Worm (Caenorhabditis elegans): ENCODE results near the gene C49C8.3.

Gene C49C8.3

DNA sequence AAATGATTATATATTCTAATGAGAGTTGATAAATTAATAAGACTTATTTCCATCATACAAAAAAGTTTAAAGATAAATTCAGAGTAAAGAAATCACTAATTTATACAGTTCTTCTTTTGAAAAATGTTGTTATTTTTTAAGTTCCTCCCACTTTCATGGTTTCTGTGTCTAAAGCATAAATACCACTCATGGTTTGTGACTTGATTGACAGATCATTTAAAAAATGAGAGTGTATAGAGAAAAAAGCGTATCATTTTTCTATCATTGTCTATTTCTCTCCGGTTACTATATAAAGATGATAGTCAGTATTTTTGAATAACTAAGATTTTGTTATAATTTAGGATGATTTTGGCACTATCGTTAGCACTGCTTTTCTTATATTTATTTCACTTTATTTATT is 29.9 kb upstream of the C49C8.3 start, which contains the start of gene cyp-33E3:
TSS of gene cyp-33E3 (plus strand) at position 316 of the 400 bp plus-strand sequence.
- no peak for TF ChIP-seq med-1 (GFP tag; optimal IDR thresholded peaks at IDR 0.05; ENCODE audit: insufficient read depth)
- TF ChIP-seq flt-1 (GFP tag; IDR thresholded peaks at IDR 0.05) = no peak
- TF ChIP-seq klf-2 (GFP tag; conservative IDR thresholded peaks at IDR 0.05) = no peak
- no peak for TF ChIP-seq cog-1 (tag; optimal IDR thresholded peaks at IDR 0.05)

- no peak for TF ChIP-seq flt-1 (GFP tag; IDR thresholded peaks at IDR 0.05)
- TF ChIP-seq ref-1 (GFP tag; conservative IDR thresholded peaks at IDR 0.05) = no peak
- TF ChIP-seq T22C8.4 (GFP tag; IDR thresholded peaks at IDR 0.05) = no peak
- TF ChIP-seq ztf-29 (GFP tag; IDR thresholded peaks at IDR 0.05) = no peak
- no peak for TF ChIP-seq med-1 (GFP tag; optimal IDR thresholded peaks at IDR 0.05; ENCODE audit: insufficient read depth)
- TF ChIP-seq ztf-23 (GFP tag; IDR thresholded peaks at IDR 0.05) = no peak
- no peak for TF ChIP-seq klf-2 (GFP tag; conservative IDR thresholded peaks at IDR 0.05)
- no peak for TF ChIP-seq cog-1 (tag; optimal IDR thresholded peaks at IDR 0.05)
- no peak for TF ChIP-seq tab-1 (GFP tag; IDR thresholded peaks at IDR 0.05)
Observed at ce11 chrIV:8615314-8615713, 29.2 kb upstream of the C49C8.3 start.

DNA sequence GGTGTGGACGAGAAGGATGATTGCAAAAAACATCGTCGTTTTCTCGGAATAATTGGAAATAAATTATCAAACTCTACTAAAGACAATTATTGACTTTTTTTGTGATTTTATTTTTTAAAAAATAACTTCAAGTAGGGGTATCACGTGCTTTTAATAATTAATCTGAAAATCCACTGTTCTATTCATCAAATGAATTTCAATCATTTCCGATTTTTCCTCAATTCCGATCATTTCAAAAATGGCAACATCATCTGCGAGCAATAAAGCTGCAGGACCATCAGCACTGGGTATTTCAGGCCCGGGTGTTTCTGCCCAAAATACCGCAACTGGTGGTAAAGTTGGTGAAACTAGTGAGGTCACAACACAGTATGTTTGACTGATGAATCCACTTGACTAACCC is 27.5 kb upstream of the C49C8.3 start, which contains the start of the genes F42A9.7 and F42A9.3:
TSS of gene F42A9.7 (minus strand) at position 101 of the 400 bp plus-strand sequence.
TSS of gene F42A9.3 (plus strand) at position 214 of the 400 bp plus-strand sequence.
- TF ChIP-seq T22C8.4 (GFP tag; IDR thresholded peaks at IDR 0.05) (no peak), tab-1 (GFP tag; IDR thresholded peaks at IDR 0.05) (no peak), ztf-29 (GFP tag; IDR thresholded peaks at IDR 0.05) (no peak), klf-2 (GFP tag; conservative IDR thresholded peaks at IDR 0.05) (no peak), ztf-23 (GFP tag; IDR thresholded peaks at IDR 0.05) (no peak), ref-1 (GFP tag; conservative IDR thresholded peaks at IDR 0.05) (no peak), cog-1 (tag; optimal IDR thresholded peaks at IDR 0.05) (no peak), flt-1 (GFP tag; IDR thresholded peaks at IDR 0.05) (no peak), med-1 (GFP tag; optimal IDR thresholded peaks at IDR 0.05; ENCODE audit: insufficient read depth) (no peak)

DNA sequence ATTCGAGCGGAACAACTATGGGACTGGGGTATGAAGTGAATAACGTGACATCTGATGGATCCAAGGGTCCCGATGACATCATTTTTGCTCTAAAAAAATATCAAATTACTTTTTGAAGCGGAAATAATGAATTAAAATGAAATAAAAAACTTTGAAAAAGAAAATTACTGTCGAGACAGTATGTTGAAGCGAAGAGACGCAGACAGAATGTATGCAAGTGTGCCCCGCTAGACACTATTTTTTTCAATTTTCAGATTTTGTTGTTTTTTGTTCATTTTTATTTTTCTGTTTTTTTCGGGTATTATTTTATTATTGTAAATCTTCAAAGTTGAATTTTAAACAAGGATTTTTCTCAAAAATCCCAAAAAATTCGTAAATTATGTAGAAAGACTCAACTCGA is 25.8 kb upstream of the C49C8.3 start, which contains the start of gene F42A9.8:
TSS of gene F42A9.8 (minus strand) at position 88 of the 400 bp plus-strand sequence.
- no peak for TF ChIP-seq ztf-23 (GFP tag; IDR thresholded peaks at IDR 0.05)
- TF ChIP-seq med-1 (GFP tag; optimal IDR thresholded peaks at IDR 0.05; ENCODE audit: insufficient read depth) = no peak
- TF ChIP-seq flt-1 (GFP tag; IDR thresholded peaks at IDR 0.05) = no peak
- TF ChIP-seq cog-1 (tag; optimal IDR thresholded peaks at IDR 0.05) = no peak
- no peak for TF ChIP-seq klf-2 (GFP tag; conservative IDR thresholded peaks at IDR 0.05)
- no peak for TF ChIP-seq T22C8.4 (GFP tag; IDR thresholded peaks at IDR 0.05)
- TF ChIP-seq tab-1 (GFP tag; IDR thresholded peaks at IDR 0.05) = no peak
- no peak for TF ChIP-seq ztf-29 (GFP tag; IDR thresholded peaks at IDR 0.05)
- TF ChIP-seq ref-1 (GFP tag; conservative IDR thresholded peaks at IDR 0.05) = no peak

DNA sequence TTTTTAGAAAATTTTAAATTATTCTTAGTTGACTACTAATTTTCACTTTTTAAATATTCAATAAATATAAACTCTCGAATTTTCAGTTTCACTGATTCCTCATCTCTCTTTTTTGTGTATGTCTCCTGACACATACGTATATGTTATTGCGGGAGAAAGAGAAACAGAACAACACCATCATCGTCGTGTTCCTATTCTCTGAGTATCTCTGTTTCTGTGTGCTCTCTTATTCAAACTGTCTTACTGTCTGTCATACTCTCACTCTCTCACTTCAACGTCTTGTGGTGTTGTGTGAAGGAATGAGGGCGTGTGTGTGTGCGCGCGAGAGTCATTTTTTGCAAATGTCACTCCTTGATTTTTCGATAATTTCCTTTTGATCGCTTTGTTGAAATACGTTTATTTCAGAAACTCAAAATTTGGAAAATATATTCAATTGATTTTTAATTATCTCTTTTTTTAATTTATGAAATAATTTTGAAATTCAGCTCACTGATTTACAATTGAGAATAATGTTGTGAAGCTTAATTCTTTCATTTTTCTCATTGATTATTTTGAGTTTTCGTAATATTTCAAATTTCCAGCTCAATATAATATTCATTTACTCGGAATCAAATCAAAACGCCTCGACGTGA is 24.3 kb upstream of the C49C8.3 start, which contains the start of gene lin-49:
TSS of gene lin-49 (plus strand) at position 582 of the 632 bp plus-strand sequence.
- TF ChIP-seq flt-1 (GFP tag; IDR thresholded peaks at IDR 0.05) = no peak
- TF ChIP-seq cog-1 (tag; optimal IDR thresholded peaks at IDR 0.05) = peak; percentile 43

- TF ChIP-seq ref-1 (GFP tag; conservative IDR thresholded peaks at IDR 0.05) = no peak
- TF ChIP-seq ztf-23 (GFP tag; IDR thresholded peaks at IDR 0.05) = no peak
- TF ChIP-seq med-1 (GFP tag; optimal IDR thresholded peaks at IDR 0.05; ENCODE audit: insufficient read depth) = no peak
- no peak for TF ChIP-seq flt-1 (GFP tag; IDR thresholded peaks at IDR 0.05)
- TF ChIP-seq T22C8.4 (GFP tag; IDR thresholded peaks at IDR 0.05) = no peak
- no peak for TF ChIP-seq klf-2 (GFP tag; conservative IDR thresholded peaks at IDR 0.05)
Observed at ce11 chrIV:8625730-8626129, 18.8 kb upstream of the C49C8.3 start.

DNA sequence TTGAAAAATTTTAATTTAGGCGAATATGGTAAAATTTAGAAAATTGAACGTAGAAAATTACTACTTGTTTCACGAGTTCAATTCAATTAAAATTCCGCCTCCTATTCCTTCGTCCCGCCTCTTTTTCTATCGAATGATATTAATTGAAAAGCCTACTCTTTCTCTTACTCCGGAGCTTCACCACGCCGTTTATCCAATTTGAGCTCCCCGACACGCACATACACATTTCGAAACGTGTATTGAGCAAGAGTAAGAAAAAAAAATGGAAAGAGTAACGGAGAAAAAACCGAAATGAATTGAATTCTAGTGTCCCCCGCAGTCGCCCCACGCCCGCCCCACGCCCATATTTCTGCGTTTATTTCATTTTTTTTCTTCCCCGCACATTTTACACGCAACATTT is 18.2 kb upstream of the C49C8.3 start:
- TF ChIP-seq flt-1 (GFP tag; IDR thresholded peaks at IDR 0.05) (no peak), ztf-23 (GFP tag; IDR thresholded peaks at IDR 0.05) (no peak), ref-1 (GFP tag; conservative IDR thresholded peaks at IDR 0.05) (no peak), med-1 (GFP tag; optimal IDR thresholded peaks at IDR 0.05; ENCODE audit: insufficient read depth) (no peak), T22C8.4 (GFP tag; IDR thresholded peaks at IDR 0.05) (no peak), tab-1 (GFP tag; IDR thresholded peaks at IDR 0.05) (no peak), klf-2 (GFP tag; conservative IDR thresholded peaks at IDR 0.05) (no peak), ztf-29 (GFP tag; IDR thresholded peaks at IDR 0.05) (no peak), cog-1 (tag; optimal IDR thresholded peaks at IDR 0.05) (no peak)

- TF ChIP-seq T22C8.4 (GFP tag; IDR thresholded peaks at IDR 0.05) (no peak), ztf-29 (GFP tag; IDR thresholded peaks at IDR 0.05) (no peak), flt-1 (GFP tag; IDR thresholded peaks at IDR 0.05) (no peak), ztf-23 (GFP tag; IDR thresholded peaks at IDR 0.05) (no peak), tab-1 (GFP tag; IDR thresholded peaks at IDR 0.05) (no peak), med-1 (GFP tag; optimal IDR thresholded peaks at IDR 0.05; ENCODE audit: insufficient read depth) (no peak), cog-1 (tag; optimal IDR thresholded peaks at IDR 0.05) (no peak), klf-2 (GFP tag; conservative IDR thresholded peaks at IDR 0.05) (no peak), ref-1 (GFP tag; conservative IDR thresholded peaks at IDR 0.05) (no peak)
Observed at ce11 chrIV:8627328-8627727, 17.2 kb upstream of the C49C8.3 start, which contains the start of gene F42A9.11. Gene F42A9.11, plus strand, starts transcription at chrIV:8627637.

- TF ChIP-seq ztf-23 (GFP tag; IDR thresholded peaks at IDR 0.05) (no peak), T22C8.4 (GFP tag; IDR thresholded peaks at IDR 0.05) (no peak), flt-1 (GFP tag; IDR thresholded peaks at IDR 0.05) (no peak), cog-1 (tag; optimal IDR thresholded peaks at IDR 0.05) (no peak), ztf-29 (GFP tag; IDR thresholded peaks at IDR 0.05) (no peak), tab-1 (GFP tag; IDR thresholded peaks at IDR 0.05) (no peak), med-1 (GFP tag; optimal IDR thresholded peaks at IDR 0.05; ENCODE audit: insufficient read depth) (no peak), ref-1 (GFP tag; conservative IDR thresholded peaks at IDR 0.05) (no peak), klf-2 (GFP tag; conservative IDR thresholded peaks at IDR 0.05) (no peak)
Observed at ce11 chrIV:8628262-8628661, 16.3 kb upstream of the C49C8.3 start.

ce11 chrIV:8629609-8630052 is 14.9 kb upstream of the C49C8.3 start:
- TF ChIP-seq klf-2 (GFP tag; conservative IDR thresholded peaks at IDR 0.05) (no peak), ztf-23 (GFP tag; IDR thresholded peaks at IDR 0.05) (0 out of 2 replicates have a peak, but pooled peaks have one; percentile 43), tab-1 (GFP tag; IDR thresholded peaks at IDR 0.05) (no peak), ref-1 (GFP tag; conservative IDR thresholded peaks at IDR 0.05) (no peak), T22C8.4 (GFP tag; IDR thresholded peaks at IDR 0.05) (no peak), cog-1 (tag; optimal IDR thresholded peaks at IDR 0.05) (no peak), flt-1 (GFP tag; IDR thresholded peaks at IDR 0.05) (0 out of 2 replicates have a peak, but pooled peaks have one; percentile 5), med-1 (GFP tag; optimal IDR thresholded peaks at IDR 0.05; ENCODE audit: insufficient read depth) (no peak), ztf-29 (GFP tag; IDR thresholded peaks at IDR 0.05) (no peak)
